Worm (Caenorhabditis elegans): ENCODE measurements around the gene Y56A3A.28.

Y56A3A.28 gene

DNA sequence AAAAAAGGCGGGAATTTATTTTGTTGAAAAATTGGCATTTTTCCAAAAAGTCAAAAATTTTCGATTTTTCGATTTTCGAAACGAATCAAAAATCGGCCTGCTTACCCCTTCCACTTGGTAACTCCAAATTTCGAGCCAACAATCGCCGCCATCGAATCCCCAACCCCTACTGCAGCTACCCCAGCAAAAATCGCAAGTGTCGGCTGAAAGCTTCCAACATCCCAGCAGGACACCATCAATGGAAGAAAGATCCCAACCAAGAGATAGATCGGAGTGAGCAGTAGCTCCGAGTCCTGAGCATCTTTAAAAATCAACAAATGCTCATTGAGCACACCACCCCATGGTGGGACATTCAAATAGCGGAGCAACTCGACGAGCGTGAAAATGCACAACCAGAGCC lies 40.3 kb downstream of the Y56A3A.28 start:
- TF ChIP-seq nhr-129 (tag; optimal IDR thresholded peaks at IDR 0.05) (no peak), ZK546.5 (tag; optimal IDR thresholded peaks at IDR 0.05) (no peak), ama-1 (optimal IDR thresholded peaks at IDR 0.05) (no peak), unc-39 (tag; optimal IDR thresholded peaks at IDR 0.05) (no peak), nhr-6 (tag; optimal IDR thresholded peaks at IDR 0.05) (no peak), aly-2 (tag; optimal IDR thresholded peaks at IDR 0.05) (no peak), snpc-4 (tag; optimal IDR thresholded peaks at IDR 0.05) (no peak), lin-39 (tag; optimal IDR thresholded peaks at IDR 0.05) (no peak), ztf-1 (GFP tag; conservative IDR thresholded peaks at IDR 0.05) (no peak), sem-4 (tag; optimal IDR thresholded peaks at IDR 0.05) (no peak), elt-3 (tag; optimal IDR thresholded peaks at IDR 0.05) (no peak), nhr-21 (tag; optimal IDR thresholded peaks at IDR 0.05) (no peak), nhr-237 (tag; optimal IDR thresholded peaks at IDR 0.05) (no peak), Y55F3AM.14 (GFP tag; optimal IDR thresholded peaks at IDR 0.05) (no peak), R02D3.7 (tag; optimal IDR thresholded peaks at IDR 0.05) (no peak), zag-1 (tag; optimal IDR thresholded peaks at IDR 0.05) (no peak), ceh-16 (tag; optimal IDR thresholded peaks at IDR 0.05) (no peak), ceh-82 (tag; optimal IDR thresholded peaks at IDR 0.05) (no peak), sma-9 (GFP tag; optimal IDR thresholded peaks at IDR 0.05) (no peak), sma-9 (tag; optimal IDR thresholded peaks at IDR 0.05) (no peak)

- TF ChIP-seq unc-55 (GFP tag; optimal IDR thresholded peaks at IDR 0.05), result no peak
- no peak for TF ChIP-seq sma-3 (GFP tag; optimal IDR thresholded peaks at IDR 0.05)
- no peak for TF ChIP-seq sma-9 (GFP tag; optimal IDR thresholded peaks at IDR 0.05)
- TF ChIP-seq sma-9 (tag; optimal IDR thresholded peaks at IDR 0.05), result no peak
- no peak for TF ChIP-seq mdl-1 (tag; optimal IDR thresholded peaks at IDR 0.05)
- no peak for TF ChIP-seq ztf-4 (tag; optimal IDR thresholded peaks at IDR 0.05)
Observed at ce11 chrIII:11923586-11923985, 47.6 kb downstream of the Y56A3A.28 start, which contains the start of gene nft-1. Gene nft-1, plus strand, starts transcription at chrIII:11923886.

- TF ChIP-seq nhr-6 (tag; optimal IDR thresholded peaks at IDR 0.05), result no peak
- peak; percentile 1 for TF ChIP-seq sma-3 (GFP tag; optimal IDR thresholded peaks at IDR 0.05)
- TF ChIP-seq gmeb-1 (tag; optimal IDR thresholded peaks at IDR 0.05), result peak; percentile 11
- TF ChIP-seq nhr-21 (tag; optimal IDR thresholded peaks at IDR 0.05), result peak; percentile 26
- peak in 1 of 2 experiments; percentile 57 for TF ChIP-seq lsy-2 (tag; optimal IDR thresholded peaks at IDR 0.05)
- peak; percentile 33 for TF ChIP-seq nhr-129 (tag; optimal IDR thresholded peaks at IDR 0.05)
- TF ChIP-seq unc-55 (GFP tag; optimal IDR thresholded peaks at IDR 0.05), result peak; percentile 3
- TF ChIP-seq C34F6.9 (tag; optimal IDR thresholded peaks at IDR 0.05), result no peak
- TF ChIP-seq lin-13 (GFP tag; optimal IDR thresholded peaks at IDR 0.05), result peak; percentile 31
- 0 out of 2 replicates have a peak, but pooled peaks have one; percentile 27 for TF ChIP-seq ztf-1 (GFP tag; conservative IDR thresholded peaks at IDR 0.05)
- TF ChIP-seq ama-1 (optimal IDR thresholded peaks at IDR 0.05), result peak; percentile 39
- no peak for TF ChIP-seq sma-9 (GFP tag; optimal IDR thresholded peaks at IDR 0.05)
- TF ChIP-seq sma-9 (tag; optimal IDR thresholded peaks at IDR 0.05), result no peak
- peak; percentile 31 for TF ChIP-seq Y55F3AM.14 (GFP tag; optimal IDR thresholded peaks at IDR 0.05)
- TF ChIP-seq mab-5 (tag; optimal IDR thresholded peaks at IDR 0.05), result peak; percentile 7
- no peak for TF ChIP-seq zag-1 (tag; optimal IDR thresholded peaks at IDR 0.05)
Observed at ce11 chrIII:11921658-11922098, 49.5 kb downstream of the Y56A3A.28 start, which contains the start of gene Y56A3A.22. Gene Y56A3A.22, plus strand, starts transcription at chrIII:11921692.

DNA sequence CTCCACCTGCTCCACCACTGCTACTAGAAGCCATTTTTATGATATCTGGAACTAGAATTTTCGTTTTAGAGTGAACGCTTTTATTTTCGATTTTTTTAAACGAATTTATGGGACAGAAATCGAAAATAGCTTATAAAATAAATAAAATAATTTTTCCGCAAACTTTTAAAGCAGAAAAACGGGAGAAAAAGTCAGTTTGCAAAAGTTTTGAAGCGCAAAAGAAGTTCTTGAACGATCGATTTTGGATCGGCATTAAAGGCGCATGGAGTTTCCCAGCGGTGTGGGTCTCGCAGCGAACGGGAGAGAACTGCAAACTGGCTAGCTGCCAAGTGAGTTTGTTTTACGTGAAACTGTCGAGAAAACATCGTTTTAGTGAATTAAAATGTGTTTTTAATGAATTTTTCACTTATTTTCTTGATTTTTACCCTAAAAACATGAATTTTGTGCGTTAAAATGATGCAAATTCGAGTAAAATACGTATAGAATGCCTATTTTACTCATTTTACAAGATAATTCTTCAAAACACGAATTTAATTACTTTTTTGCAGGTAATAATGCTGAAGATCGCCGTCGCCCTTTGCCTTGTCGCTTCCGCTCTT lies 50.9 kb downstream of the Y56A3A.28 start, which contains the start of the genes ccf-1 and trap-4:
ccf-1 (minus strand) TSS at position 51 of the 599 bp plus-strand sequence.
trap-4 (plus strand) TSS at position 549 of the 599 bp plus-strand sequence.
- TF ChIP-seq ceh-16 (tag; optimal IDR thresholded peaks at IDR 0.05) (no peak), nhr-12 (tag; optimal IDR thresholded peaks at IDR 0.05) (no peak), zag-1 (tag; optimal IDR thresholded peaks at IDR 0.05) (no peak), nhr-237 (tag; optimal IDR thresholded peaks at IDR 0.05) (no peak), gmeb-1 (tag; optimal IDR thresholded peaks at IDR 0.05) (peak; percentile 48), lin-13 (GFP tag; optimal IDR thresholded peaks at IDR 0.05) (peak; percentile 40), skn-1 (tag; optimal IDR thresholded peaks at IDR 0.05) (peak; percentile 25), ama-1 (optimal IDR thresholded peaks at IDR 0.05) (no peak), unc-55 (GFP tag; optimal IDR thresholded peaks at IDR 0.05) (peak; percentile 80), dmd-4 (tag; optimal IDR thresholded peaks at IDR 0.05) (no peak), egl-27 (tag; optimal IDR thresholded peaks at IDR 0.05) (no peak), nhr-25 (tag; optimal IDR thresholded peaks at IDR 0.05) (peak; percentile 34), unc-62 (GFP tag; optimal IDR thresholded peaks at IDR 0.05) (no peak), peb-1 (tag; optimal IDR thresholded peaks at IDR 0.05) (no peak), Y55F3AM.14 (GFP tag; optimal IDR thresholded peaks at IDR 0.05) (no peak), lin-11 (tag; optimal IDR thresholded peaks at IDR 0.05) (peak; percentile 45), nhr-77 (tag; optimal IDR thresholded peaks at IDR 0.05) (no peak), blmp-1 (tag; optimal IDR thresholded peaks at IDR 0.05; ENCODE audit: insufficient read depth) (no peak), mdl-1 (tag; optimal IDR thresholded peaks at IDR 0.05) (no peak), nhr-23 (tag; optimal IDR thresholded peaks at IDR 0.05) (no peak), nhr-6 (tag; optimal IDR thresholded peaks at IDR 0.05) (no peak), aly-2 (tag; optimal IDR thresholded peaks at IDR 0.05) (no peak), R02D3.7 (tag; optimal IDR thresholded peaks at IDR 0.05) (no peak), nhr-11 (tag; optimal IDR thresholded peaks at IDR 0.05) (no peak), ztf-1 (GFP tag; conservative IDR thresholded peaks at IDR 0.05) (no peak), mab-5 (tag; optimal IDR thresholded peaks at IDR 0.05) (no peak), sma-3 (GFP tag; optimal IDR thresholded peaks at IDR 0.05) (peak; percentile 49), snpc-4 (tag; optimal IDR thresholded peaks at IDR 0.05) (no peak), nhr-129 (tag; optimal IDR thresholded peaks at IDR 0.05) (peak; percentile 58), ztf-4 (tag; optimal IDR thresholded peaks at IDR 0.05) (peak; percentile 52), C34F6.9 (tag; optimal IDR thresholded peaks at IDR 0.05) (peak; percentile 68), alr-1 (tag; optimal IDR thresholded peaks at IDR 0.05) (no peak), lsy-2 (tag; optimal IDR thresholded peaks at IDR 0.05) (peak; percentile 31 to 85), sem-4 (tag; optimal IDR thresholded peaks at IDR 0.05) (peak; percentile 7), ceh-82 (tag; optimal IDR thresholded peaks at IDR 0.05) (no peak)
